Fruit fly (Drosophila melanogaster) whole organism, embryonic: ENCODE results near the gene CG13699.
A peak's percentile ranks its signal among the peaks of the same experiment; 100 is the strongest.

Experiments used
- BEAF-32 ChIP-seq: fragments of 200-800 bp; sonication (Bioruptor generic); optimal IDR thresholded peaks from 3 replicates; lab custom pipeline; 2017; ENCODE audit warnings: missing biosample characterization, missing genetic modification characterization, mild to moderate bottlenecking, moderate library complexity, missing genetic modification reagents
- CG10565 ChIP-seq: fragments of 200-800 bp; sonication (Bioruptor generic); optimal IDR thresholded peaks from 3 replicates; lab custom pipeline; 2016; ENCODE audit warnings: missing biosample characterization, mild to moderate bottlenecking, missing genetic modification characterization
- CG10959 ChIP-seq: fragments of 200-800 bp; sonication (Bioruptor generic); IDR thresholded peaks from 2 replicates; pipeline ENCODE4 v1.3.6; 2022; ENCODE audit warnings: missing biosample characterization, missing genetic modification characterization
- CG12942 ChIP-seq: fragments of 200-800 bp; sonication (Bioruptor generic); optimal IDR thresholded peaks from 3 replicates; lab custom pipeline; 2016; ENCODE audit warnings: missing biosample characterization, missing genetic modification characterization
- CG17568 ChIP-seq: fragments of 200-800 bp; sonication (Bioruptor generic); optimal IDR thresholded peaks from 2 replicates; lab custom pipeline; 2018; ENCODE audit warnings: missing biosample characterization, mild to moderate bottlenecking, missing genetic modification characterization, moderate library complexity
- CG17612 ChIP-seq: fragments of 200-800 bp; sonication (Bioruptor generic); IDR thresholded peaks from 2 replicates; pipeline ENCODE4 v1.3.6; 2022; ENCODE audit warnings: missing biosample characterization, missing genetic modification characterization
- CG17912 ChIP-seq: fragments of 200-800 bp; sonication (Bioruptor generic); optimal IDR thresholded peaks from 2 replicates; lab custom pipeline; 2018; ENCODE audit warnings: missing biosample characterization, mild to moderate bottlenecking, missing genetic modification characterization
- CG30403 ChIP-seq: fragments of 200-800 bp; sonication (Bioruptor generic); optimal IDR thresholded peaks from 3 replicates; lab custom pipeline; 2016; ENCODE audit warnings: missing biosample characterization, missing genetic modification characterization
- CG34224 ChIP-seq: fragments of 200-800 bp; sonication (Bioruptor generic); IDR thresholded peaks from 3 replicates; pipeline ENCODE4 v1.3.6; 2022; ENCODE audit warnings: missing biosample characterization, missing genetic modification characterization; ENCODE audit not compliant: partially characterized antibody
- CG34422 ChIP-seq: fragments of 200-800 bp; sonication (Bioruptor generic); IDR thresholded peaks from 3 replicates; pipeline ENCODE4 v1.3.6; 2022; ENCODE audit warnings: missing biosample characterization, missing genetic modification characterization
- CG4282 ChIP-seq: fragments of 200-800 bp; sonication (Bioruptor generic); optimal IDR thresholded peaks from 2 replicates; lab custom pipeline; 2016; ENCODE audit warnings: missing biosample characterization, missing genetic modification characterization
- CG6683 ChIP-seq: fragments of 200-800 bp; sonication (Bioruptor generic); optimal IDR thresholded peaks from 2 replicates; lab custom pipeline; 2017; ENCODE audit warnings: missing biosample characterization, mild to moderate bottlenecking, missing genetic modification characterization, missing genetic modification reagents
- CG6791 ChIP-seq: fragments of 200-800 bp; sonication (Bioruptor generic); IDR thresholded peaks from 3 replicates; pipeline ENCODE4 v1.3.6; 2022; ENCODE audit warnings: missing biosample characterization, missing genetic modification characterization; ENCODE audit not compliant: partially characterized antibody
- CG7357 ChIP-seq: fragments of 200-800 bp; sonication (Bioruptor generic); IDR thresholded peaks from 3 replicates; pipeline ENCODE4 v1.3.6; 2022; ENCODE audit warnings: missing biosample characterization, missing genetic modification characterization
- CG7963 ChIP-seq: fragments of 200-800 bp; sonication (Bioruptor generic); IDR thresholded peaks from 3 replicates; pipeline ENCODE4 v1.3.6; 2022; ENCODE audit warnings: missing biosample characterization, missing genetic modification characterization; ENCODE audit not compliant: partially characterized antibody
- CG9797 ChIP-seq: fragments of 200-800 bp; sonication (Bioruptor generic); optimal IDR thresholded peaks from 3 replicates; lab custom pipeline; 2018; ENCODE audit warnings: missing biosample characterization, mild to moderate bottlenecking, missing genetic modification characterization
- CG9932 ChIP-seq: fragments of 200-800 bp; sonication (Bioruptor generic); IDR thresholded peaks from 2 replicates; pipeline ENCODE4 v1.3.6; 2022; ENCODE audit warnings: missing biosample characterization, missing genetic modification characterization
- Dek ChIP-seq: fragments of 200-800 bp; sonication (Bioruptor generic); optimal IDR thresholded peaks from 3 replicates; lab custom pipeline; 2019; ENCODE audit warnings: missing biosample characterization, mild to moderate bottlenecking, missing genetic modification characterization, moderate library complexity
- Dfd ChIP-seq, 2 experiments: fragments of >200 bp; optimal IDR thresholded peaks; 2 replicates each; lab custom pipeline; 2017; ENCODE audit warnings: missing biosample characterization in 2 of 2, missing genetic modification characterization in 2 of 2
- Dip3 ChIP-seq: fragments of 200-800 bp; sonication (Bioruptor generic); optimal IDR thresholded peaks from 3 replicates; lab custom pipeline; 2016; ENCODE audit warnings: missing biosample characterization, missing genetic modification characterization
- ERR ChIP-seq: fragments of 200-800 bp; sonication (Bioruptor generic); optimal IDR thresholded peaks from 2 replicates; lab custom pipeline; 2016; ENCODE audit warnings: missing biosample characterization, missing genetic modification characterization
- HLHmδ ChIP-seq: fragments of 200-800 bp; sonication (Bioruptor generic); optimal IDR thresholded peaks from 2 replicates; lab custom pipeline; 2018; ENCODE audit warnings: missing biosample characterization, mild to moderate bottlenecking, missing genetic modification characterization, moderate library complexity
- Mrtf ChIP-seq: fragments of 200-800 bp; sonication (Bioruptor generic); IDR thresholded peaks from 3 replicates; pipeline ENCODE4 v1.3.6; 2022; ENCODE audit warnings: missing biosample characterization, missing genetic modification characterization
- Neu2 ChIP-seq: fragments of 200-800 bp; sonication (Bioruptor generic); optimal IDR thresholded peaks from 3 replicates; lab custom pipeline; 2016; ENCODE audit warnings: missing biosample characterization, missing genetic modification characterization, borderline replicate concordance
- Scr ChIP-seq: fragments of 200-800 bp; sonication (Bioruptor generic); IDR thresholded peaks from 2 replicates; pipeline ENCODE4 v1.3.6; 2022; ENCODE audit warnings: missing biosample characterization, missing genetic modification characterization; ENCODE audit not compliant: partially characterized antibody
- Sox100B ChIP-seq: fragments of 200-800 bp; sonication (Bioruptor generic); optimal IDR thresholded peaks from 3 replicates; lab custom pipeline; 2018; ENCODE audit warnings: missing biosample characterization, mild to moderate bottlenecking, missing genetic modification characterization
- Spps ChIP-seq: fragments of 200-800 bp; sonication (Bioruptor generic); optimal IDR thresholded peaks from 2 replicates; lab custom pipeline; 2018; ENCODE audit warnings: missing biosample characterization, mild to moderate bottlenecking, missing genetic modification characterization
- Xrp1 ChIP-seq: fragments of 200-800 bp; sonication (Bioruptor generic); IDR thresholded peaks from 2 replicates; pipeline ENCODE4 v1.3.6; 2022; ENCODE audit warnings: missing biosample characterization, missing genetic modification characterization
- YL-1 ChIP-seq: fragments of 200-800 bp; sonication (Bioruptor generic); optimal IDR thresholded peaks from 3 replicates; lab custom pipeline; 2017; ENCODE audit warnings: missing biosample characterization, mild to moderate bottlenecking, missing genetic modification characterization
- bbx ChIP-seq: fragments of 200-800 bp; sonication (Bioruptor generic); IDR thresholded peaks from 2 replicates; pipeline ENCODE4 v1.3.6; 2022; ENCODE audit warnings: missing biosample characterization, missing genetic modification characterization; ENCODE audit not compliant: partially characterized antibody
- ems ChIP-seq: fragments of 200-800 bp; sonication (Bioruptor generic); optimal IDR thresholded peaks from 3 replicates; lab custom pipeline; 2016; ENCODE audit warnings: missing biosample characterization, missing genetic modification characterization
- eve ChIP-seq, 2 experiments: fragments of >200 bp; optimal IDR thresholded peaks; 2 replicates each; lab custom pipeline; 2017; ENCODE audit warnings: missing biosample characterization in 2 of 2, missing genetic modification characterization in 2 of 2
- grn ChIP-seq: fragments of 200-800 bp; sonication (Bioruptor generic); optimal IDR thresholded peaks from 3 replicates; lab custom pipeline; 2017; ENCODE audit warnings: missing biosample characterization, missing genetic modification characterization
- her ChIP-seq: fragments of 200-800 bp; sonication (Bioruptor generic); optimal IDR thresholded peaks from 2 replicates; lab custom pipeline; 2016; ENCODE audit warnings: missing biosample characterization, missing genetic modification characterization
- ken ChIP-seq: fragments of 200-800 bp; sonication (Bioruptor generic); IDR thresholded peaks from 3 replicates; pipeline ENCODE4 v1.3.6; 2022; ENCODE audit warnings: missing biosample characterization, missing genetic modification characterization
- lola ChIP-seq, 3 experiments: fragments of >200 bp in 2 of 3; fragments of 200-800 bp in 1 of 3; sonication (Bioruptor generic) in 1 of 3; optimal IDR thresholded peaks; 2 replicates each; lab custom pipeline; 2017 to 2019; ENCODE audit warnings: missing biosample characterization in 3 of 3, missing genetic modification characterization in 3 of 3, mild to moderate bottlenecking in 1 of 3, moderate library complexity in 1 of 3
- maf-S ChIP-seq: fragments of 200-800 bp; sonication (Bioruptor generic); optimal IDR thresholded peaks from 2 replicates; lab custom pipeline; 2016; ENCODE audit warnings: missing biosample characterization, missing genetic modification characterization
- nau ChIP-seq: fragments of 200-800 bp; sonication (Bioruptor generic); optimal IDR thresholded peaks from 3 replicates; lab custom pipeline; 2017; ENCODE audit warnings: missing biosample characterization, mild to moderate bottlenecking, missing genetic modification characterization, missing genetic modification reagents
- otp ChIP-seq: fragments of 200-800 bp; sonication (Bioruptor generic); IDR thresholded peaks from 3 replicates; pipeline ENCODE4, ENCODE4 v1.3.6; 2022; ENCODE audit warnings: missing biosample characterization, missing genetic modification characterization
- repo ChIP-seq: fragments of 200-800 bp; sonication (Bioruptor generic); optimal IDR thresholded peaks from 2 replicates; lab custom pipeline; 2016; ENCODE audit warnings: missing biosample characterization, missing genetic modification characterization
- ro ChIP-seq: fragments of 200-800 bp; sonication (Bioruptor generic); IDR thresholded peaks from 2 replicates; pipeline ENCODE4 v1.3.6; 2022; ENCODE audit warnings: missing biosample characterization, missing genetic modification characterization
- sens-2 ChIP-seq: fragments of 200-800 bp; sonication (Bioruptor generic); IDR thresholded peaks from 2 replicates; pipeline ENCODE4 v1.3.6; 2022; ENCODE audit warnings: missing biosample characterization, missing genetic modification characterization
- sim ChIP-seq: fragments of 200-800 bp; sonication (Bioruptor generic); IDR thresholded peaks from 2 replicates; pipeline ENCODE4 v1.3.6; 2022; ENCODE audit warnings: missing biosample characterization, missing genetic modification characterization
- ttk ChIP-seq: fragments of 200-800 bp; sonication (Bioruptor generic); IDR thresholded peaks from 2 replicates; pipeline ENCODE4 v2.1.2; 2022; ENCODE audit warnings: missing biosample characterization, missing genetic modification characterization
- twi ChIP-seq: fragments of 200-800 bp; optimal IDR thresholded peaks from 2 replicates; lab custom pipeline; 2019; ENCODE audit warnings: missing biosample characterization, mild to moderate bottlenecking, missing genetic modification characterization, moderate library complexity
- wdn ChIP-seq: fragments of 200-800 bp; sonication (Bioruptor generic); IDR thresholded peaks from 2 replicates; pipeline ENCODE4 v1.3.6; 2022; ENCODE audit warnings: missing biosample characterization, missing genetic modification characterization
- wor ChIP-seq: fragments of 200-800 bp; sonication (Bioruptor generic); IDR thresholded peaks from 2 replicates; pipeline ENCODE4 v1.3.6; 2022; ENCODE audit warnings: missing biosample characterization, missing genetic modification characterization
- zen2 ChIP-seq: fragments of 200-800 bp; sonication (Bioruptor generic); IDR thresholded peaks from 3 replicates; pipeline ENCODE4 v1.3.6; 2022; ENCODE audit warnings: missing biosample characterization, missing genetic modification characterization; ENCODE audit not compliant: partially characterized antibody

CG13699 gene

DNA sequence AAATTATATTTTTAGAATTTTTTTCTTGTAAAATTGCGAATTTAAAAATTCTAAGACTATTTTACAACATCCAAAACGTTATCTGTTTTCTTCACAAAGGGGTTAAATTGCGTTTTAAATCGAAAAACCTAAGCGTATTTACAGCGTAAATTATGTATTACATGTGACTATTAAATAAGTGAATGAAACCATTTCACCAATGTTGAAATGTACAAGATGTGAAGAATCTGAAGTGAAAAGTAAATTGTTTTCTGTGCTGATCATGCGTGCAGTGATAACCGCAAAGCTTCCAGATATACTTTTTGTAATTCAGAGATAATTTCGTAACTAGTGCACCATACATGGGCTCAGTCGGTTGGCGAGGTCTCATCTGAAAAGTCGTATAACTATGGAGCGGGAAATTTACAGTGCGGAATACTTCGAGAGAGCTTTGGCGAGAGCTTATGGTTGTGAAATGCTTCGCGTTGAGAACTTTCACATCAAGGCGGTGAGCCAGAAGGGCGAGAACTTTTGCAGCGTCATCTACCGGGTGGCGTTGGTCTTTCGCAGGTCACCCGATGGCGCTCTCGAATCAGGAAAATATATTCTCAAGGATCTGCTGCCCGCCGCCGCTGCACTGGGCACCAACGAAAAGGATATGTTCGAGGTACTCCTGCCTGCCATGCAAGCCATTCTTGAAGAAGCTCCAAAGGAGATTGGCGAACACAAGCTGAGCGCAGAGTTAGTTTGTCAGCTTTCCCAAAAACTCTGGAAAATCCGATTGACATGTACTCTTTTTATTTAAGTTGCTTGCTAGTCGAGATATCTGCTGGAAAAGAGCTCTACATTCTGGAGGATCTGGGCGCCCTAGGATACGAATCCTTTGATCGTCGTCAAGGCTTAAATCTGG lies 48.0 kb downstream of the CG13699 start (continued):
- no peak for TF ChIP-seq CG9797
- TF ChIP-seq HLHmδ = no peak
- TF ChIP-seq Scr = peak; percentile 23; the same call in 1 of the 2 replicates
- no peak for TF ChIP-seq CG10565
- TF ChIP-seq CG34422 (GFP tag; lab: Robert Waterston, UW) = 0 out of 3 replicates have a peak, but pooled peaks have one; percentile 16
- TF ChIP-seq Dek (tag; lab: Kevin White, UChicago) = peak; percentile 28
- TF ChIP-seq ems (GFP tag; lab: Kevin White, UChicago) = peak; percentile 3
- no peak for TF ChIP-seq Dip3 (GFP tag; lab: Kevin White, UChicago)
- TF ChIP-seq Dfd (GFP tag; optimal IDR thresholded peaks at IDR 0.05; lab: Kevin White, UChicago) = no peak
- TF ChIP-seq Sox100B = peak; percentile 56
- 0 out of 2 replicates have a peak, but pooled peaks have one; percentile 40 for TF ChIP-seq CG10959
- TF ChIP-seq CG9932 (GFP tag; lab: Robert Waterston, UW) = no peak
- no peak for TF ChIP-seq CG6683 (GFP tag; lab: Kevin White, UChicago)
- no peak for TF ChIP-seq CG17568 (GFP tag; lab: Kevin White, UChicago)
- peak; percentile 15 for TF ChIP-seq CG17912
- peak; percentile 73 for TF ChIP-seq grn
- peak in 1 of 3 experiments; percentile 10 for TF ChIP-seq lola (GFP tag; optimal IDR thresholded peaks at IDR 0.05; lab: Kevin White, UChicago)
- peak; percentile 45 for TF ChIP-seq nau (GFP tag; lab: Kevin White, UChicago)
- peak; percentile 0 for TF ChIP-seq maf-S
- TF ChIP-seq otp (GFP tag; lab: Robert Waterston, UW) = no peak
- TF ChIP-seq CG7963 (GFP tag; lab: Robert Waterston, UW) = no peak
- TF ChIP-seq CG7357 = no peak
- no peak for TF ChIP-seq ro
- no peak for TF ChIP-seq Spps
- TF ChIP-seq bbx (GFP tag; lab: Robert Waterston, UW) = peak; percentile 27; the same call in 1 of the 2 replicates
- peak; percentile 69 for TF ChIP-seq her (GFP tag; lab: Kevin White, UChicago)
- TF ChIP-seq twi (tag; lab: Kevin White, UChicago) = no peak
- TF ChIP-seq CG6791 (GFP tag; lab: Robert Waterston, UW) = no peak
- no peak for TF ChIP-seq repo (GFP tag; lab: Kevin White, UChicago)
- peak; percentile 7; the same call in 1 of the 3 replicates for TF ChIP-seq Mrtf
- peak; percentile 55; the same call in 1 of the 2 replicates for TF ChIP-seq ttk (GFP tag; lab: Robert Waterston, UW)
- TF ChIP-seq ken (GFP tag; lab: Robert Waterston, UW) = 0 out of 3 replicates have a peak, but pooled peaks have one; percentile 15
- peak; percentile 44 for TF ChIP-seq CG4282 (GFP tag; lab: Kevin White, UChicago)
- TF ChIP-seq Neu2 (GFP tag; lab: Kevin White, UChicago) = no peak
- TF ChIP-seq sim (GFP tag; lab: Robert Waterston, UW) = no peak
- TF ChIP-seq eve (GFP tag; optimal IDR thresholded peaks at IDR 0.05; lab: Kevin White, UChicago) = no peak
- TF ChIP-seq YL-1 = no peak
- TF ChIP-seq CG17612 (GFP tag; lab: Robert Waterston, UW) = no peak
- peak; percentile 34; the same call in 1 of the 2 replicates for TF ChIP-seq Xrp1 (GFP tag; lab: Robert Waterston, UW)
- no peak for TF ChIP-seq wor
- no peak for TF ChIP-seq BEAF-32
- TF ChIP-seq CG12942 (GFP tag; lab: Kevin White, UChicago) = peak; percentile 32
- TF ChIP-seq ERR = no peak
- TF ChIP-seq wdn (GFP tag; lab: Robert Waterston, UW) = no peak
- TF ChIP-seq sens-2 (GFP tag; lab: Robert Waterston, UW) = no peak
- no peak for TF ChIP-seq zen2 (GFP tag; lab: Robert Waterston, UW)
- TF ChIP-seq CG30403 = peak; percentile 21
- TF ChIP-seq CG34224 (GFP tag; lab: Robert Waterston, UW) = no peak
